Fruit fly (Drosophila melanogaster) whole organism, pupa: ENCODE results near the gene CG15429.

Experiments
- CG10348 ChIP-seq: fragments of 200-800 bp; sonication (Bioruptor generic); IDR thresholded peaks from 2 replicates; pipeline ENCODE4 v1.3.6; 2022; ENCODE audit warnings: missing biosample characterization, missing genetic modification characterization
- CG12605 ChIP-seq: fragments of 200-800 bp; sonication (Bioruptor generic); IDR thresholded peaks from 2 replicates; pipeline ENCODE4 v1.3.6; 2022; ENCODE audit warnings: missing biosample characterization, missing genetic modification characterization
- CG13204 ChIP-seq: fragments of 200-800 bp; sonication (Bioruptor generic); optimal IDR thresholded peaks from 2 replicates; lab custom pipeline; 2018; ENCODE audit warnings: missing biosample characterization, mild to moderate bottlenecking, missing genetic modification characterization, moderate library complexity
- CG14655 ChIP-seq: fragments of 200-800 bp; sonication (Bioruptor generic); optimal IDR thresholded peaks from 3 replicates; lab custom pipeline; 2017; ENCODE audit warnings: mild to moderate bottlenecking, missing biosample characterization, missing genetic modification reagents, missing genetic modification characterization
- CG15710 ChIP-seq: fragments of 200-800 bp; sonication (Bioruptor generic); optimal IDR thresholded peaks from 2 replicates; lab custom pipeline; 2018; ENCODE audit warnings: missing biosample characterization, mild to moderate bottlenecking, missing genetic modification characterization, moderate library complexity
- CG17806 ChIP-seq: fragments of 200-800 bp; sonication (Bioruptor generic); optimal IDR thresholded peaks from 2 replicates; lab custom pipeline; 2018; ENCODE audit warnings: missing biosample characterization, mild to moderate bottlenecking, missing genetic modification characterization, moderate library complexity
- CG32121 ChIP-seq: fragments of 200-800 bp; sonication (Bioruptor generic); IDR thresholded peaks from 2 replicates; pipeline ENCODE4 v1.3.6; 2022; ENCODE audit warnings: missing biosample characterization, missing genetic modification characterization
- CG34367 ChIP-seq: fragments of 200-800 bp; sonication (Bioruptor generic); optimal IDR thresholded peaks from 2 replicates; lab custom pipeline; 2018; ENCODE audit warnings: missing biosample characterization, mild to moderate bottlenecking, missing genetic modification characterization
- CG4496 ChIP-seq: fragments of 200-800 bp; sonication (Bioruptor generic); IDR thresholded peaks from 3 replicates; pipeline ENCODE4 v1.3.6; 2022; ENCODE audit warnings: missing biosample characterization, missing genetic modification characterization
- CG8159 ChIP-seq: fragments of 200-800 bp; sonication (Bioruptor generic); optimal IDR thresholded peaks from 3 replicates; lab custom pipeline; 2018; ENCODE audit warnings: missing biosample characterization, mild to moderate bottlenecking, missing genetic modification characterization, moderate library complexity
- CG8301 ChIP-seq: fragments of 200-800 bp; sonication (Bioruptor generic); optimal IDR thresholded peaks from 2 replicates; lab custom pipeline; 2018; ENCODE audit warnings: missing biosample characterization, mild to moderate bottlenecking, missing genetic modification characterization
- CG9948 ChIP-seq: fragments of 200-800 bp; sonication (Bioruptor generic); optimal IDR thresholded peaks from 2 replicates; lab custom pipeline; 2018; ENCODE audit warnings: missing biosample characterization, mild to moderate bottlenecking, missing genetic modification characterization, moderate library complexity
- D1 ChIP-seq: fragments of 200-800 bp; sonication (Bioruptor generic); optimal IDR thresholded peaks from 2 replicates; lab custom pipeline; 2018; ENCODE audit warnings: missing biosample characterization, mild to moderate bottlenecking, missing genetic modification characterization, moderate library complexity
- EcR ChIP-seq: fragments of 200-800 bp; sonication (Bioruptor generic); optimal IDR thresholded peaks from 3 replicates; lab custom pipeline; 2019; ENCODE audit warnings: missing biosample characterization, missing genetic modification characterization, mild to moderate bottlenecking, moderate library complexity, missing genetic modification reagents
- Ets98B ChIP-seq: fragments of 200-800 bp; sonication (Bioruptor generic); IDR thresholded peaks from 2 replicates; pipeline ENCODE4 v1.3.6; 2022; ENCODE audit warnings: missing biosample characterization, missing genetic modification characterization
- Pif1A ChIP-seq: fragments of 200-800 bp; sonication (Bioruptor generic); optimal IDR thresholded peaks from 3 replicates; lab custom pipeline; 2016; ENCODE audit warnings: missing biosample characterization, missing genetic modification characterization
- Pif1B ChIP-seq: fragments of 200-800 bp; sonication (Bioruptor generic); optimal IDR thresholded peaks from 3 replicates; lab custom pipeline; 2016; ENCODE audit warnings: missing biosample characterization, missing genetic modification characterization
- Snoo ChIP-seq: fragments of 200-800 bp; sonication (Bioruptor generic); optimal IDR thresholded peaks from 3 replicates; lab custom pipeline; 2017; ENCODE audit warnings: missing biosample characterization, mild to moderate bottlenecking, missing genetic modification characterization, inconsistent platforms
- fd96Ca ChIP-seq: fragments of 200-800 bp; sonication (Bioruptor generic); IDR thresholded peaks from 3 replicates; pipeline ENCODE4 v1.3.6; 2022; ENCODE audit warnings: missing biosample characterization, missing genetic modification characterization
- gl ChIP-seq: fragments of 200-800 bp; sonication (Bioruptor generic); optimal IDR thresholded peaks from 2 replicates; lab custom pipeline; 2018; ENCODE audit warnings: missing biosample characterization, mild to moderate bottlenecking, missing genetic modification characterization
- rn ChIP-seq: fragments of 200-800 bp; sonication (Bioruptor generic); IDR thresholded peaks from 2 replicates; pipeline ENCODE4 v1.3.6; 2022; ENCODE audit warnings: missing biosample characterization, missing genetic modification characterization

CG15429 gene

DNA sequence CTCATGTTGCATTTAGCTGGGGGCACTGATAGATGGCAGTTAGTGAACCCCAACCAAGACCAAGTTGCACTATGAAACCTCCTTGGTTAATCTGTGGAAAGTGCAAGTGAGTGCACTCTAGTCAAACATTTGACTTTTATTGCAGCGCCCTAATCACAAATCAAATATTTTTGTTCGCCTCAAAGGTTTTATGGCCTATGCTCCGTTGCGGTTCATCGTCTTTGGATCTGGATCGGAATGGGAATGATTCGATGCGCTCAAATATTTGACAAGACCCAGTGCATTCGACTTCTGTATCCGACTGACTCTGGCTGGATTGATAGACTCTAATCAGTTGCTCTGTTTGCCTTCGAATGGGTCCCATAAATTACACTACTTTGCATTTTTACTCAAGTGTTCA lies 12.1 kb downstream of the CG15429 start:
- TF ChIP-seq CG10348 (GFP tag; lab: Robert Waterston, UW) (no peak), Pif1B (GFP tag; lab: Kevin White, UChicago) (no peak), Ets98B (GFP tag; lab: Robert Waterston, UW) (no peak), CG15710 (no peak), CG13204 (GFP tag; lab: Kevin White, UChicago) (no peak), CG17806 (tag; lab: Kevin White, UChicago) (no peak), Pif1A (GFP tag; lab: Kevin White, UChicago) (no peak), Snoo (tag; lab: Kevin White, UChicago) (no peak), CG8159 (tag; lab: Kevin White, UChicago) (no peak), CG8301 (tag; lab: Kevin White, UChicago) (no peak), rn (GFP tag; lab: Robert Waterston, UW) (no peak), CG32121 (no peak), CG12605 (GFP tag; lab: Robert Waterston, UW) (no peak)

dm6 chr2L:4365792-4366326 lies 13.1 kb downstream of the CG15429 start:
- TF ChIP-seq CG17806 (tag; lab: Kevin White, UChicago): no peak
- TF ChIP-seq, all 21 proteins: peak for 0

- TF ChIP-seq CG34367: no peak
Measured at dm6 chr2L:4366652-4367051, 13.9 kb downstream of the CG15429 start.

- no peak for TF ChIP-seq CG8301 (tag; lab: Kevin White, UChicago)
- TF ChIP-seq CG12605 (GFP tag; lab: Robert Waterston, UW): no peak
- TF ChIP-seq rn (GFP tag; lab: Robert Waterston, UW): no peak
- no peak for TF ChIP-seq CG32121
- no peak for TF ChIP-seq CG8159 (tag; lab: Kevin White, UChicago)
- TF ChIP-seq CG15710: no peak
- no peak for TF ChIP-seq gl (tag; lab: Kevin White, UChicago)
- no peak for TF ChIP-seq CG9948 (tag; lab: Kevin White, UChicago)
- TF ChIP-seq fd96Ca (GFP tag; lab: Robert Waterston, UW): no peak
- no peak for TF ChIP-seq CG10348 (GFP tag; lab: Robert Waterston, UW)
- no peak for TF ChIP-seq Ets98B (GFP tag; lab: Robert Waterston, UW)
- no peak for TF ChIP-seq D1 (tag; lab: Kevin White, UChicago)
- no peak for TF ChIP-seq CG34367
Measured at dm6 chr2L:4368553-4369268, 15.9 kb downstream of the CG15429 start.

DNA sequence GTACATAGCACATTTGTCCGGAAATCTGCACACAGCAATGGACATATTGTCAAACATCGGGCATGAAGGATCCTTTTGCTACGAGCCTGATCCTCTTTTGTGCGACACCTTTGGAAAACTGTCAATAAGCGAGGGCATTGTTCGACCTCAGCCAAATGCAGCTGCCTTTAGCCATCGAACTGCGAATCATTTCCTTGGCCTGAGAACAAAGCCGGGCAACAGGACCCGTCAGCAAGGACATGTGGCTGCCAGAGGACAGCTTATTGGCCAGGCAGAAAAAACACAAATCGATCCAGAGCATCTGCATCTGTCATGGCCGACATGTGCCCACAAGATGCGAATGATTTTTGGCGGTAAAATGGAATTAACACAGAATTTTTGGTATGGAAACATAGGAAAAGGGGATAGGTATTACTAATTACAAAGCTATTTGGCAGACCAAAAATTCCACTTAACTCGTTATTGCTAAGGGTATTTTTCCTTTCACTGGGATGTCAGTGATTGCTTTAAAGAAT lies 17.3 kb downstream of the CG15429 start:
- no peak for TF ChIP-seq CG34367
- no peak for TF ChIP-seq Pif1A (GFP tag; lab: Kevin White, UChicago)
- no peak for TF ChIP-seq D1 (tag; lab: Kevin White, UChicago)
- TF ChIP-seq CG8159 (tag; lab: Kevin White, UChicago): no peak
- TF ChIP-seq CG17806 (tag; lab: Kevin White, UChicago): no peak
- no peak for TF ChIP-seq CG8301 (tag; lab: Kevin White, UChicago)
- no peak for TF ChIP-seq CG10348 (GFP tag; lab: Robert Waterston, UW)
- no peak for TF ChIP-seq rn (GFP tag; lab: Robert Waterston, UW)
- TF ChIP-seq Ets98B (GFP tag; lab: Robert Waterston, UW): no peak
- TF ChIP-seq gl (tag; lab: Kevin White, UChicago): no peak
- no peak for TF ChIP-seq Snoo (tag; lab: Kevin White, UChicago)
- TF ChIP-seq EcR (GFP tag; lab: Kevin White, UChicago): no peak
- no peak for TF ChIP-seq Pif1B (GFP tag; lab: Kevin White, UChicago)
- no peak for TF ChIP-seq CG9948 (tag; lab: Kevin White, UChicago)

DNA sequence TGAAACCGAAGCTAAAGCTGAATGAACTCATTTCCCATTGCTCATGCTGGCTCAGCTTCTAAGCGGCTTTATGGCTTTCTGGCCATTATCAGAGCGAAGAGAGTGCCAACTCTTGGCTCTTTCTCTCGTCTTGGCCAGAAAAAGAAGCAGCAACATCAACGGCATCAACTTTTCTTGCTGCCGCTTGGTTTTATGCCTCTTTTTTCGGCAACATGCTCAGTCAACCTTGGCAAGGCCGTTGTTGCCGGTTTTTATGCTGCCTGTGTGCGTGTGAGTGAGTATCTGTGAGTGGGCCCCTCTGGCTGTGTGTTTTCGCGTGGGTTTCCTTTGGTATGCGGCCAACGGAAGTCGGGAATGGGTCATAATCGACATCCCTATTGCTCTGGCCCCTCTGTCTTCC lies 17.8 kb downstream of the CG15429 start:
- TF ChIP-seq EcR (GFP tag; lab: Kevin White, UChicago) (peak; percentile 76), CG4496 (GFP tag; lab: Robert Waterston, UW) (no peak)
- TF ChIP-seq, all 21 proteins: peak for 1

- TF ChIP-seq CG13204 (GFP tag; lab: Kevin White, UChicago) (peak; percentile 89), CG12605 (GFP tag; lab: Robert Waterston, UW) (0 out of 2 replicates have a peak, but pooled peaks have one; percentile 29), CG17806 (tag; lab: Kevin White, UChicago) (peak; percentile 21), EcR (GFP tag; lab: Kevin White, UChicago) (peak; percentile 76), CG8159 (tag; lab: Kevin White, UChicago) (peak; percentile 66), Pif1A (GFP tag; lab: Kevin White, UChicago) (peak; percentile 55), CG32121 (peak; percentile 32; the same call in 1 of the 2 replicates), CG8301 (tag; lab: Kevin White, UChicago) (peak; percentile 14), rn (GFP tag; lab: Robert Waterston, UW) (no peak), CG14655 (GFP tag; lab: Kevin White, UChicago) (peak; percentile 41), gl (tag; lab: Kevin White, UChicago) (peak; percentile 38), CG4496 (GFP tag; lab: Robert Waterston, UW) (peak; percentile 71; the same call in 2 of the 3 replicates), CG15710 (peak; percentile 60), fd96Ca (GFP tag; lab: Robert Waterston, UW) (peak; percentile 63; the same call in 2 of the 3 replicates), Ets98B (GFP tag; lab: Robert Waterston, UW) (peak; percentile 67), CG9948 (tag; lab: Kevin White, UChicago) (peak; percentile 47), CG10348 (GFP tag; lab: Robert Waterston, UW) (no peak), Snoo (tag; lab: Kevin White, UChicago) (peak; percentile 59), Pif1B (GFP tag; lab: Kevin White, UChicago) (peak; percentile 62), D1 (tag; lab: Kevin White, UChicago) (peak; percentile 26), CG34367 (peak; percentile 15)
- TF ChIP-seq, all 21 proteins: peak for 19
Measured at dm6 chr2L:4371516-4372136, 18.9 kb downstream of the CG15429 start.
